Worm (Caenorhabditis elegans) whole organism, L4 larva: ENCODE results near the gene F15B9.8.

Source experiments
- D1046.2 ChIP-seq: fragments of 200-800 bp; sonication (Bioruptor generic); IDR thresholded peaks from 2 replicates; pipeline ENCODE4 v1.3.6; 2022; ENCODE audit warnings: missing genetic modification characterization, missing compliant biosample characterization
- Y75B8A.6 ChIP-seq: fragments of 200-800 bp; sonication (Bioruptor generic); IDR thresholded peaks from 2 replicates; pipeline ENCODE4 v1.3.6; 2022; ENCODE audit warnings: missing genetic modification reagents, missing genetic modification characterization, missing compliant biosample characterization
- ZK337.2 ChIP-seq: fragments of 200-800 bp; sonication (Bioruptor generic); IDR thresholded peaks from 2 replicates; pipeline ENCODE4 v1.3.6; 2022; ENCODE audit warnings: missing genetic modification reagents, missing genetic modification characterization, missing compliant biosample characterization
- ZK546.5 ChIP-seq, 2 experiments: sonication (generic microtip); optimal IDR thresholded peaks; 2 replicates each; lab custom pipeline; 2017; ENCODE audit warnings: missing biosample characterization in 2 of 2, missing genetic modification characterization in 2 of 2
- ama-1 ChIP-seq: fragments of 150-350 bp; optimal IDR thresholded peaks from 2 replicates; lab custom pipeline; 2014; ENCODE audit warnings: inconsistent platforms, mixed read lengths
- attf-4 ChIP-seq: sonication (generic microtip); optimal IDR thresholded peaks from 3 replicates; lab custom pipeline; 2017; ENCODE audit warnings: missing biosample characterization, missing genetic modification characterization
- ceh-32 ChIP-seq: sonication (generic microtip); optimal IDR thresholded peaks from 2 replicates; lab custom pipeline; 2016; ENCODE audit warnings: mild to moderate bottlenecking, missing genetic modification characterization, missing compliant biosample characterization; ENCODE audit not compliant: poor library complexity
- ces-1 ChIP-seq: fragments of 150-350 bp; sonication (generic microtip); optimal IDR thresholded peaks from 4 replicates; lab custom pipeline; 2014; ENCODE audit warnings: missing biosample characterization, missing genetic modification reagents, missing genetic modification characterization
- cey-2 ChIP-seq: sonication (generic microtip); optimal IDR thresholded peaks from 3 replicates; lab custom pipeline; 2017; ENCODE audit warnings: missing genetic modification characterization, mild to moderate bottlenecking, missing compliant biosample characterization, antibody characterized with exemption, borderline replicate concordance; ENCODE audit not compliant: insufficient read depth
- daf-12 ChIP-seq: fragments of 150-350 bp; optimal IDR thresholded peaks from 2 replicates; lab custom pipeline; 2014; ENCODE audit warnings: missing biosample characterization, missing genetic modification reagents, missing genetic modification characterization
- daf-19 ChIP-seq: fragments of 200-800 bp; sonication (Bioruptor generic); conservative IDR thresholded peaks from 2 replicates; pipeline ENCODE4 v1.3.6; 2022; ENCODE audit warnings: missing genetic modification characterization, missing compliant biosample characterization
- dmd-6 ChIP-seq: fragments of 200-800 bp; sonication (Bioruptor generic); IDR thresholded peaks from 2 replicates; pipeline ENCODE4 v1.3.6; 2022; ENCODE audit warnings: missing genetic modification reagents, missing genetic modification characterization, missing compliant biosample characterization
- dmd-9 ChIP-seq: fragments of 200-800 bp; sonication (Bioruptor generic); IDR thresholded peaks from 2 replicates; pipeline ENCODE4 v1.3.6; 2022; ENCODE audit warnings: missing genetic modification reagents, missing genetic modification characterization, missing compliant biosample characterization
- dpl-1 ChIP-seq: fragments of 150-350 bp; optimal IDR thresholded peaks from 2 replicates; lab custom pipeline; 2014; ENCODE audit warnings: missing biosample characterization, missing genetic modification reagents, missing genetic modification characterization
- duxl-1 ChIP-seq: sonication (generic microtip); optimal IDR thresholded peaks from 2 replicates; lab custom pipeline; 2016; ENCODE audit warnings: mild to moderate bottlenecking, missing genetic modification characterization, moderate library complexity, missing compliant biosample characterization; ENCODE audit not compliant: poor library complexity
- dve-1 ChIP-seq: sonication (generic microtip); optimal IDR thresholded peaks from 2 replicates; lab custom pipeline; 2017; ENCODE audit warnings: antibody characterized with exemption, mild to moderate bottlenecking, missing genetic modification characterization, missing compliant biosample characterization; ENCODE audit not compliant: insufficient read depth
- egl-27 ChIP-seq: sonication (generic microtip); optimal IDR thresholded peaks from 3 replicates; lab custom pipeline; 2017; ENCODE audit warnings: missing biosample characterization, missing genetic modification reagents, missing genetic modification characterization
- egl-43 ChIP-seq: fragments of 200-800 bp; sonication (Bioruptor generic); IDR thresholded peaks from 2 replicates; pipeline ENCODE4 v1.3.6; 2022; ENCODE audit warnings: missing genetic modification reagents, missing genetic modification characterization, missing compliant biosample characterization
- fkh-10 ChIP-seq: fragments of 150-350 bp; optimal IDR thresholded peaks from 2 replicates; lab custom pipeline; 2014; ENCODE audit warnings: missing biosample characterization, missing genetic modification reagents, missing genetic modification characterization
- hif-1 ChIP-seq, 2 experiments: sonication (generic microtip); optimal IDR thresholded peaks; 2 replicates each; lab custom pipeline; 2016 to 2017; ENCODE audit warnings: missing compliant biosample characterization in 2 of 2, missing genetic modification characterization in 2 of 2, missing genetic modification reagents in 2 of 2, missing genotype in 2 of 2, mild to moderate bottlenecking in 1 of 2
- hlh-11 ChIP-seq: fragments of 200-800 bp; sonication (Bioruptor generic); optimal IDR thresholded peaks from 2 replicates; lab custom pipeline; 2018; ENCODE audit warnings: mild to moderate bottlenecking, missing genetic modification characterization, missing compliant biosample characterization
- hmg-1.1 ChIP-seq: fragments of 200-800 bp; sonication (Bioruptor generic); IDR thresholded peaks from 2 replicates; pipeline ENCODE4 v1.3.6; 2022; ENCODE audit warnings: missing genetic modification reagents, missing genetic modification characterization, missing compliant biosample characterization
- jun-1 ChIP-seq: fragments of 150-350 bp; optimal IDR thresholded peaks from 2 replicates; lab custom pipeline; 2014; ENCODE audit warnings: missing biosample characterization, missing genetic modification reagents, missing genetic modification characterization
- lim-7 ChIP-seq: fragments of 200-800 bp; sonication (Bioruptor generic); IDR thresholded peaks from 2 replicates; pipeline ENCODE4 v1.3.6; 2022; ENCODE audit warnings: missing genetic modification characterization, missing compliant biosample characterization
- lin-29 ChIP-seq: fragments of 200-800 bp; sonication (Bioruptor generic); IDR thresholded peaks from 2 replicates; pipeline ENCODE4 v1.3.6; 2022; ENCODE audit warnings: missing genetic modification reagents, missing genetic modification characterization, missing compliant biosample characterization
- lsy-2 ChIP-seq, 2 experiments: fragments of 150-350 bp in 1 of 2; sonication (generic microtip) in 1 of 2; optimal IDR thresholded peaks; 2 replicates each; lab custom pipeline; 2014 to 2017; ENCODE audit warnings: missing biosample characterization in 2 of 2, missing genetic modification characterization in 2 of 2
- madf-5 ChIP-seq, 2 experiments: fragments of 200-800 bp; sonication (Bioruptor generic); IDR thresholded peaks; 2 replicates each; pipeline ENCODE4 v1.3.6; 2022; ENCODE audit warnings: missing compliant biosample characterization in 2 of 2, missing genetic modification characterization in 2 of 2
- mdl-1 ChIP-seq, 2 experiments: fragments of 150-350 bp in 1 of 2; sonication (generic microtip) in 1 of 2; optimal IDR thresholded peaks; 2 replicates each; lab custom pipeline; 2014 to 2017; ENCODE audit warnings: missing biosample characterization in 2 of 2, missing genetic modification characterization in 2 of 2
- mdt-29 ChIP-seq: fragments of 200-800 bp; sonication (Bioruptor generic); IDR thresholded peaks from 2 replicates; pipeline ENCODE4 v1.3.6; 2022; ENCODE audit warnings: missing genetic modification reagents, missing genetic modification characterization, missing compliant biosample characterization
- mes-2 ChIP-seq: sonication (generic microtip); optimal IDR thresholded peaks from 2 replicates; lab custom pipeline; 2016; ENCODE audit warnings: missing genotype, mild to moderate bottlenecking, missing genetic modification characterization, missing compliant biosample characterization; ENCODE audit not compliant: poor library complexity, severe bottlenecking
- mxl-3 ChIP-seq: fragments of 200-800 bp; sonication (Bioruptor generic); optimal IDR thresholded peaks from 2 replicates; lab custom pipeline; 2018; ENCODE audit warnings: mild to moderate bottlenecking, missing genetic modification characterization, missing compliant biosample characterization
- nhr-111 ChIP-seq: fragments of 200-800 bp; sonication (Bioruptor generic); optimal IDR thresholded peaks from 2 replicates; lab custom pipeline; 2018; ENCODE audit warnings: mild to moderate bottlenecking, missing genetic modification characterization, missing compliant biosample characterization
- nhr-25 ChIP-seq: sonication (generic microtip); optimal IDR thresholded peaks from 2 replicates; lab custom pipeline; 2017; ENCODE audit warnings: missing genetic modification characterization, mild to moderate bottlenecking, missing compliant biosample characterization, antibody characterized with exemption, moderate library complexity, borderline replicate concordance; ENCODE audit not compliant: insufficient read depth
- nhr-28 ChIP-seq: fragments of 150-350 bp; optimal IDR thresholded peaks from 2 replicates; lab custom pipeline; 2014; ENCODE audit warnings: missing biosample characterization, missing genetic modification characterization
- nhr-42 ChIP-seq: fragments of 200-800 bp; sonication (Bioruptor generic); IDR thresholded peaks from 2 replicates; pipeline ENCODE4 v1.3.6; 2022; ENCODE audit warnings: missing genetic modification characterization, missing compliant biosample characterization
- nhr-48 ChIP-seq: sonication (generic microtip); optimal IDR thresholded peaks from 2 replicates; lab custom pipeline; 2016; ENCODE audit warnings: mild to moderate bottlenecking, missing genetic modification characterization, missing compliant biosample characterization
- nhr-77 ChIP-seq: fragments of 150-350 bp; optimal IDR thresholded peaks from 2 replicates; lab custom pipeline; 2014; ENCODE audit warnings: missing biosample characterization, missing genetic modification characterization
- pha-4 ChIP-seq, 2 experiments: fragments of 150-350 bp in 1 of 2; fragments of 200-800 bp in 1 of 2; sonication (Bioruptor generic) in 1 of 2; IDR thresholded peaks in 1 of 2; optimal IDR thresholded peaks in 1 of 2; 2 replicates each; pipeline versions ENCODE4 v1.3.6 to Lab custom; 2014 to 2022; ENCODE audit warnings: missing genetic modification characterization in 2 of 2, missing genetic modification reagents in 2 of 2, missing biosample characterization in 1 of 2, missing compliant biosample characterization in 1 of 2
- skn-1 ChIP-seq: fragments of 150-350 bp; optimal IDR thresholded peaks from 2 replicates; lab custom pipeline; 2014; ENCODE audit warnings: missing biosample characterization, missing genetic modification characterization
- spr-1 ChIP-seq: sonication (generic microtip); optimal IDR thresholded peaks from 2 replicates; lab custom pipeline; 2016; ENCODE audit warnings: mild to moderate bottlenecking, missing genetic modification characterization, missing compliant biosample characterization
- tag-97 ChIP-seq: fragments of 200-800 bp; sonication (Bioruptor generic); IDR thresholded peaks from 2 replicates; pipeline ENCODE4 v1.3.6; 2022; ENCODE audit warnings: missing genetic modification characterization, missing compliant biosample characterization
- unc-130 ChIP-seq: sonication (generic microtip); optimal IDR thresholded peaks from 2 replicates; lab custom pipeline; 2016; ENCODE audit warnings: missing genetic modification reagents, missing genetic modification characterization, missing compliant biosample characterization
- unc-39 ChIP-seq: sonication (generic microtip); optimal IDR thresholded peaks from 2 replicates; lab custom pipeline; 2017; ENCODE audit warnings: missing biosample characterization, missing genetic modification characterization

F15B9.8 gene

ce11 chrV:13033223-13033622 is 44.9 kb downstream of the F15B9.8 start, which contains the start of gene W07G4.1:
W07G4.1 (plus strand) TSS chrV:13033523.
- TF ChIP-seq egl-27 (tag; lab: Kevin White, UChicago): no peak
- no peak for TF ChIP-seq D1046.2 (GFP tag; lab: Robert Waterston, UW)
- no peak for TF ChIP-seq daf-12
- TF ChIP-seq dmd-6 (GFP tag; lab: Robert Waterston, UW): no peak
- TF ChIP-seq mes-2 (tag; lab: Kevin White, UChicago): no peak
- TF ChIP-seq hif-1 (tag; optimal IDR thresholded peaks at IDR 0.05; lab: Kevin White, UChicago): no peak
- TF ChIP-seq lim-7 (GFP tag; lab: Robert Waterston, UW): no peak
- TF ChIP-seq Y75B8A.6 (GFP tag; lab: Robert Waterston, UW): no peak
- no peak for TF ChIP-seq dve-1 (tag; lab: Kevin White, UChicago)
- no peak for TF ChIP-seq pha-4 (GFP tag; IDR thresholded peaks at IDR 0.05; lab: Robert Waterston, UW)
- no peak for TF ChIP-seq pha-4 (tag; optimal IDR thresholded peaks at IDR 0.05; lab: Kevin White, UChicago)
- no peak for TF ChIP-seq nhr-42
- TF ChIP-seq madf-5 (GFP tag; IDR thresholded peaks at IDR 0.05; lab: Robert Waterston, UW): no peak
- TF ChIP-seq duxl-1 (tag; lab: Kevin White, UChicago): no peak
- TF ChIP-seq nhr-111 (GFP tag; lab: Kevin White, UChicago): no peak
- no peak for TF ChIP-seq unc-39 (tag; lab: Kevin White, UChicago)
- TF ChIP-seq ces-1 (GFP tag; lab: Kevin White, UChicago): no peak
- no peak for TF ChIP-seq fkh-10 (GFP tag; lab: Kevin White, UChicago)
- TF ChIP-seq ceh-32 (tag; lab: Kevin White, UChicago): no peak

- TF ChIP-seq ama-1 (no peak), dpl-1 (GFP tag; lab: Kevin White, UChicago) (no peak), jun-1 (tag; lab: Kevin White, UChicago) (no peak), fkh-10 (GFP tag; lab: Kevin White, UChicago) (no peak), dve-1 (tag; lab: Kevin White, UChicago) (no peak), dmd-9 (GFP tag; lab: Robert Waterston, UW) (no peak), spr-1 (tag; lab: Kevin White, UChicago) (no peak), lim-7 (GFP tag; lab: Robert Waterston, UW) (no peak), nhr-111 (GFP tag; lab: Kevin White, UChicago) (no peak), attf-4 (tag; lab: Kevin White, UChicago) (no peak)
Measured at ce11 chrV:13034604-13035003, 46.2 kb downstream of the F15B9.8 start, which contains the start of gene W07G4.7. W07G4.7 (minus strand) TSS chrV:13034704.

ce11 chrV:13036466-13036865 is 48.1 kb downstream of the F15B9.8 start, which contains the start of gene W07G4.2:
W07G4.2 (minus strand) TSS chrV:13036566.
- no peak for TF ChIP-seq daf-19 (GFP tag; lab: Robert Waterston, UW)

ce11 chrV:13041666-13042065 is 53.3 kb downstream of the F15B9.8 start, which contains the start of gene scyl-1:
scyl-1 (minus strand) TSS chrV:13041721.
- TF ChIP-seq lsy-2 (tag; optimal IDR thresholded peaks at IDR 0.05; lab: Kevin White, UChicago) (peak in 1 of 2 experiments; percentile 90), mxl-3 (peak; percentile 15), mdt-29 (GFP tag; lab: Robert Waterston, UW) (no peak), skn-1 (tag; lab: Kevin White, UChicago) (no peak), egl-43 (no peak), nhr-77 (tag; lab: Kevin White, UChicago) (peak; percentile 56), spr-1 (tag; lab: Kevin White, UChicago) (peak; percentile 10), mdl-1 (tag; optimal IDR thresholded peaks at IDR 0.05; lab: Kevin White, UChicago) (peak in 1 of 2 experiments; percentile 59), ZK337.2 (GFP tag; lab: Robert Waterston, UW) (no peak), jun-1 (tag; lab: Kevin White, UChicago) (peak; percentile 8), mes-2 (tag; lab: Kevin White, UChicago) (peak; percentile 89), hlh-11 (tag; lab: Kevin White, UChicago) (peak; percentile 78), cey-2 (tag; lab: Kevin White, UChicago) (no peak), nhr-48 (tag; lab: Kevin White, UChicago) (peak; percentile 36), hmg-1.1 (GFP tag; lab: Robert Waterston, UW) (peak; percentile 52), unc-130 (no peak), lin-29 (0 out of 2 replicates have a peak, but pooled peaks have one; percentile 21), dve-1 (tag; lab: Kevin White, UChicago) (peak; percentile 84), nhr-25 (tag; lab: Kevin White, UChicago) (peak; percentile 48), tag-97 (GFP tag; lab: Robert Waterston, UW) (no peak), ZK546.5 (tag; optimal IDR thresholded peaks at IDR 0.05; lab: Kevin White, UChicago) (no peak), nhr-28 (tag; lab: Kevin White, UChicago) (peak; percentile 70)
